Worm (Caenorhabditis elegans): ENCODE data around the gene B0393.5.

- TF ChIP-seq Y116A8C.19 (tag; optimal IDR thresholded peaks at IDR 0.05; ENCODE audit: borderline replicate concordance) (no peak), nhr-237 (tag; optimal IDR thresholded peaks at IDR 0.05) (no peak), aly-2 (tag; optimal IDR thresholded peaks at IDR 0.05) (no peak), blmp-1 (tag; optimal IDR thresholded peaks at IDR 0.05) (no peak), pqm-1 (tag; optimal IDR thresholded peaks at IDR 0.05) (no peak), unc-62 (GFP tag; optimal IDR thresholded peaks at IDR 0.05) (no peak), fkh-10 (GFP tag; optimal IDR thresholded peaks at IDR 0.05) (no peak), lsy-2 (tag; optimal IDR thresholded peaks at IDR 0.05) (no peak)
Observed at ce11 chrIII:4748666-4749065, 16.9 kb upstream of the B0393.5 start.

All from whole organism, L1 larva.